Fruit fly (Drosophila melanogaster) ovary, adult (tissue): Measurements from ENCODE around the gene Pbp95.

Experiments used
- CG17801 ChIP-seq: fragments of 200-800 bp; optimal IDR thresholded peaks from 2 replicates; lab custom pipeline; 2019; ENCODE audit warnings: missing biosample characterization, mild to moderate bottlenecking, missing genetic modification characterization, moderate library complexity; ENCODE audit not compliant: partially characterized antibody

Pbp95 gene

DNA sequence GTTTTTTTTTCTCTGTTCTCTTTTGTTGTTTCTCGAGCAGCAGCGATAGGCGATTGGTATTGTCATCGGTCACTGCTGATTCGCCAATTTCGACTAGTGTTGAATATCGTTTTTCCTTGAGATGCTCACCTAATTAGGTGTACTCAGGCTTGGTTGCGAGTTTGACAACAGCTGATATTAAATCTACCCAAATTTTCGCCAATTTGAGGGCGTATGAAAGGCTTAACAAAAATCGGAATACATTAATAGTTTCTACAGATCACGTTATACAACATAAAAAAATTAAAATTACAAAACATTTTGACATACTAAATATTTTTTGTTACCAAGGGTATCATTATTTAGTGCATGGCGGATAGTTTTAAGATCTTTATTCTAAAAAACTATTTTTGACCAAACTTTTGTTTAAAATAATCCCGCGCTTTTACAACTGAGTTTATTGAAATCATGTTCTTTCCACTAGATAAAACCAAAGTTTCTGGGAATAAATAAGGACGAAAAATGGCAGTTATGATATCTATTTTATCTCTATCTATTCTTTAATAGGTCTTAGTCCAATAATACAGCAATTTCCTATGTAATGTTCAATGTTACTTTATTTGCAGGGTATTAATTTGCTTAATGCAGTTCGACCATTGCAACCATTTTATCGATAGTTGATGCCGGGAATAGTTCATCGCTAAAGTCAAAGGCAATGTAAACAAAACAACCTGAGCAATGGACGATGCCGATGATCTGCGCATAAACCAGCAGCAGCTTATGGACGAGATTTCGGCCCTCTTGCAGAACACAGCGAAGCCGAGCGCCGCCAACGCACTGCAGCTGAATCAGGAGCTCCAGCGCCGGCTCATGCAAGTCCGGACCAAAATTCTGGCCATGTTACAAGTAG, at the start of gene Pbp95, which contains the start of gene CG10435:
Gene Pbp95, plus strand, starts transcription at position 671 of the 889 bp plus-strand sequence.
Gene CG10435, minus strand, starts transcription at position 81 of the 889 bp plus-strand sequence.
- peak; percentile 66 for TF ChIP-seq CG17801 (GFP tag; lab: Kevin White, UChicago)

DNA sequence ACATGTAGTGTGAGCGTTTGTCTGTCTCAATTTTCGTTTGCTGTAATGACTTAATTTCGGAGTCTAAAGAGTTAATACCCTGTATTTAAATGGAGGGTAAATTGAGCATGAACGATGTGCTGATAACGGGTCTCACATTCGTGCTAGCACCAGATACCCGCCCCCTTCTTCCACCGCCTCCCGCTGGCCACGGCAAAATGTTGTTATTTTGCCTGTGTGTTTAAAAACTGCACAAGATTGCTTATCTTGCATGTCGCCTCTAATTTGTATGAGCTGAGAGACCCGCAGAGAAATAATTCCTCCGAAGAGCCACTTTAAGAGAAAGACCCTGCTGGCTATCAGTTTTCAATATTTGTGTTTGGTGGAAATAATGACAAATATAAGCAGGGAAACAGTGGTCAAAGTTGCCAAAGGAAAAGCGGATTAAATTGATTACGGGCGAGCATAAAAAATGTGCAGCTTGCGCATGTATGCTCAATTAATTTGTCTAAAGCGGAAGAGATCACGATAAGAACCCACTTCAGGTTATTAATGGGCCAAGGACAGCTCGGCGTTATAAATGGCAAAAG, 48.8 kb upstream of the Pbp95 start:
- TF ChIP-seq CG17801 (GFP tag; lab: Kevin White, UChicago) = no peak

DNA sequence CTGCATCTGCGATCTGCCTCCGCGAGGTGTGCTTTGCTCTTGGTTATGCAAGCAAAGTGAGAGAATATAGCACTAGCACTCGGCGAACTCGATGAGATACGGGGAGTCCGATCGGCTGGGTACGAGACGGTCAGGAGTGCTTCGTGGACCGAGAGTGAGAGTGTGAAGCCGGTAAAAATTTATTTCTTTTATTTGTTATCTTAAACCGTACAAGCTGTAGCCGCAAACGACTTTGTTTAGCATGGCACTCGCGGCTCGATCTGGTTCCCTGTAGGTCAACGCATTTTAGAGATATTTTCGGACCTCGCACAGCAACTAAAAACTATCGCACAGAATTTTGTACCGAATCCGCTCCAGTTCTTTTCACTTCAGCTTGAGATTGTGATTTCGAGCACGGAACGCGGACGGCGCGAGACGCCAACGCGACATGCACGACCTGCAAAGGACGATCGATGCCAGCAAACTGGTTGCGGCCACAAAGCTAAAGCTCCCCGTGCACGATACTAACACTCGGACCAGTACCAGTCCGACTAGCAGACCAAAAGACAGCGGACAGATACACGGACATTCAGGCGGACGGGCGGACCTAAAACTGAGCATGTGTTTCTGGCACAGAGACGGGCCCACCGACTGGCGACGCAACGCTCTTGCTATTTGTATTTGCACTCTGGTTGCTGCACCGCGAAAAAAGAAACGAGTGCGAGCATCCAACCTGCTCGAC, 46.9 kb upstream of the Pbp95 start:
- no peak for TF ChIP-seq CG17801 (GFP tag; lab: Kevin White, UChicago)

DNA sequence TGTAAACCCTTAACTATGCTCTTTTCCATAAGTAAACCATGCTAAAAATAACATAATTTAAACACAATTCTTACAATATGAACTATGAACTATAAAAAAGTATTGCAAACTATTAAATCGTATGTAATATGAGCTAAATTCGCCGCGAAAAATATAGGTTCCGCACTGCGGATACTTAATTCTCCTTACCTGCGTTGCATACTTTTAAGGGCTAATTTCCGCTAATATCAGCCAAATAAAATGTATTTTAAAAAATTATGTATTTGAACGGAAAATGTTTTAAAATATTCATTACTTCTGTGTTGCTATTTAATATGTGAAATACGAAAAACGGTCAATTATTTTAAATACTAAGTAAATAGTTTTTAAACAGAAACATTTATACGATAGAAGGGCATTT, 46.2 kb upstream of the Pbp95 start, which contains the start of gene dsx:
Gene dsx, minus strand, starts transcription at position 62 of the 400 bp plus-strand sequence.
- no peak for TF ChIP-seq CG17801 (GFP tag; lab: Kevin White, UChicago)

DNA sequence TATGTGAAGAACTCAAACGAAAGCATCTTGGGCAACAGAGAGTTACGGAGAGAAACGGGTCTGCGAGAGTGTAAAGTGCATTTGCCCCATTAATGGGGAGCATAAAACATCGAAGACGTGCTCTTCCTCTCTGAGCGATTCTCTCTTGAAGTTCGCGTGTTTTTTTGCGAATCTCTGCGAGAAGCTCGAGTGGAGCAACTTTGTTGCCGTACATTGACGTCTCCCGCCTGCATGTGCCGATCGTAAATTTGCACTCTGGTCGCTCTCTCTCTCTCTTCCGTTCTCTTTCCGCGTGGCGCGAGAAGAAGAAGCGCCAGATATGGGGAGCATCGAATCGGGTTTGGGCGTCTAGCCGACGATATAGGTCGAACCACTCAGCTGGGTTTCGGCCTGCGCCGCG, 45.8 kb upstream of the Pbp95 start:
- TF ChIP-seq CG17801 (GFP tag; lab: Kevin White, UChicago) = peak; percentile 18

DNA sequence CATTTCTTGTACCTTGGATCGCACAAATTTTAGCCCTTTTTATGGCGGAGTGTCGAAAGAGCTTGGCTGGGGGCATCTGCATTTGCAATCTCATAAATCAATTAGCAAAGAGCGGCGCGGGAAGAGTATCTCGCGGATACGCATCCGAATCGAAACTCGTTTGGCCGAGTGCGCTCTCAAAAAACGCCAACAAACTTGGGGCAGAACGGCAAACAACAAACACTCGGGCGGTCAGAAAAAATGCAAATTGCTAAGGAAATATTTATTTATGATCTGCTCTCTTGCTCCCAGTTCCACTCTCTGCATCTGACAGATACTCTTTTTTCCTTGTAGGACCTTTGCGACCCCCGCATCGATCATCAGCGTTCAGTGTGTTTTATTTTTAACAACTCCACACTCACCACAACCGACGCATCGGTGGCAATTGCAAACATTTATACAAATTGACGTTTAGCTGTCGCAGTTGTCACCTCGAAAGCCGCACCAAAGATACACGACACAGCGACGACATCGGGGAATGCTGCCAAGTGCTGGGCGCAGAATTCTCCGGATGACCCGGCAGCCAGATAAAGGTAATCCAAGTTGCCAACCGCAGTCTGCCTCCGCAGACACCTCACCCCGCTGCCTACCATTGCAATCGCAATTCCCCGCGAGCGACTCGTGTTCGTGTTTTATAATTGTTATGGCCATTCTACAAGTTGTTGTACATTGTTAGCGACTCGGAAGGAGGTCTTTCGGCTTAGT, 44.5 kb upstream of the Pbp95 start:
- no peak for TF ChIP-seq CG17801 (GFP tag; lab: Kevin White, UChicago)

DNA sequence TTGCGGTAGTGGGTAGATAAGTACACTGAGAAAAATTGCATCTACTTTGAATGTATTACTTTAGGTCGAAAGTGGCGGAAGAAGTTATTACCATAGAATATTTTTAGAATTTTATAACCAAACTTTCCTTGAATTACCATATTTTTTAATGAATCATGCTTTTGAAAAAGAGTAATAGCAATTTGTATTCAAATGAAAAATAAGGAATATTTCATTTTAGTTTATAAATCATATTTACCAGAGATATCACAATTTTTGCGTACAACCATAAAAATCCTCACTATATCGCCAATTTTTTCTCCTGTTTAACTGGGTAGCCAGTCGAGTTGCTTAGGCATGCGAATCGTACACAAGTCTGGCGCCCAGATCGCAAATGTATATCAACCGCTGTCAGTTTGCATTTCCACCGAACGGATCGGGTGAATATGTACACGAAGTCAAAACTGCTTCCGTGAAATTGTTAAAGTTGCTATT, 43.9 kb upstream of the Pbp95 start:
- no peak for TF ChIP-seq CG17801 (GFP tag; lab: Kevin White, UChicago)

DNA sequence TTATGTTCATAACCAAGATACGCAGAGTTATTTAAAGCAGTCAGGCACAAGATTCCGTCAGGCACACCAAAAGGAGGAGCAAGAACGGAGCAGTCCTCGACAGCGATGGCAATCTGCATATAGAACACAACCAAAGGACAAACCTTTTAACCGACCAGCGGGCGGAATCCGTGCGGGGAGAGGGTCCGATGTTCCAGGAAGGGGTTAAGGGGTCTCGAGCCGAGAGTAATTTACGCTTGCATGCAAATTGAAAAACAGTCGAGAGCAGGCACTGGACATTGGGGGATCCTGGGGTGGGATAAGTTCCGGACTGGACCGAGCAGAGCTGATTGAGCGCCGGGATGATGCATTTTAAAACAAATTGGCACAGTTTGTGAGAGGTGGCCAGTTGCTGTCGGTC, 43.0 kb upstream of the Pbp95 start:
- TF ChIP-seq CG17801 (GFP tag; lab: Kevin White, UChicago) = no peak

DNA sequence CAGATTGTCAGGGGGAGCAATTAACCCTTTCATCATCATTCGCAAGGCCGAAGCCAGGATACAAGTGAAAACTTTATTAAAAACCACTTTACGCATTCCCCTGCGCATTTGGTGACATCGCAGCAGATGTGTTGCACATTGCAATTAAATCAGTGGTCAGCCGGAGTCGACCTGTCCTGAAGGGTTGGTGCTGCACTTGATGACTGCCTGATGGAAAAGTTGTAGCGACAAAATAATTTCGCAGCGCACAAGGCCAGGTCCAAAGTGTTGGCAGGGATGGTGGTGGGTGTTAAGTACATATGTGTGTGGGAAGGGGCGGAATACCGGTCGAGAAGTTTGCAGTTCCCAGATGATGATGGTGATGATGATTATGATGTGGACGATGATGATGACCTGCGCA, 41.4 kb upstream of the Pbp95 start:
- TF ChIP-seq CG17801 (GFP tag; lab: Kevin White, UChicago) = no peak

DNA sequence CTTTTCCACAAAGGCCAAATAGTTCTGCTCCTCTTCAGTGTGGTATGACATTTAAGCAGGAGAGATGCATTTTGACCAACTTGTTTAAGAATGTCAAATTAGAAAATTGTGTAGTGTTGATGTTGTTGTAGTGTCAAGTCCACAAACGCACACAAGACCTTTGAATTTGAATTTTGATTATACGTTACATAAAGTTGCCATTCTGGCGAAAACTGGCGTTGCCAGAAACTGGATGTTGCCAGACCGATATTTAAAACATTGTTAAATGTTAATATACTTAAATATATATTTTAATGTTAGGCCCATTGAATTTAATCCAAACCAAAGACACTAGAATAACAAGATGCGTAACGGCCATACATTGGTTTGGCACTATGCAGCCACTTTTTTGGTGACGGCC, 40.5 kb upstream of the Pbp95 start:
- no peak for TF ChIP-seq CG17801 (GFP tag; lab: Kevin White, UChicago)

DNA sequence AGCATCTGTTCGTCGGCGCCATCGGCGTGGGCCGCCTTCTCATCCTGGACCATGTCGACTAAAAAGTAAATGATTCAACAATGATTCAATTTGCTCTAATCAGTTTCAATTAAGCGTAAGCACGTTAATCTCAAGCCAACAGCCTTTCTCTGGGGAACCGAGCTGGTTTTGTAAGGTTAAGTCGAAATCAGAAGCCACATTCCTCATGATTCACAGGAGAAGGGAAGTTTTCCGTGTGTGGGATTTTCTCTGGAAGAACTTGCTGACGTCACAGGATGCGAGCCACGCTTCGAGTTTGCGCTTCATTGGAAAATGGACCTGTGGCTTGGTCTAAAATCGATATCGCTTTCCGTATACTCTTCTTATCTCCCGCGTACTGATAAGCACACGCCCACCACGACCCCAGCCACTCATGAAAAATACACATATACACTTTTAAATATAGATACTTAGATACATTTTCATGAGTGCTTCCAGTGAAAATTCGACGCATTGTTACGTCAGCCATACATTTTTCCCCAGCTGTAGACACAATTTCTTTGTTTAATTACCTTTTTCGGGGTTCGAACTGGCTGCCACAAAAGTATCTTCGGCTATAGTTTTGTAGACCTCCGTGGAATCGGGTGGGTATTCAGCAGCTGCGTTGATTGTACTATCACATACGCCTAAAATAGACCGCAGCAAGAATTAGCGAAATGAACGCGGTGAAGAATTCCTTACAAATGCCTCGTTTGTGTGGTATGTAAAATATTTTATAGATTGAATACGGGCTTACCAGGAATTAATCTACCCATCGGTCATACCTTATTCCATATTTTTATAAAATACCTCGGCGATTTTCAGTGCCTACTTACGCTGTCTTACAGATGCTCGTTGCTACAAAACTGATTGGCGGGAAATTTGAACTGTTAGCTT, 36.3 kb upstream of the Pbp95 start:
- TF ChIP-seq CG17801 (GFP tag; lab: Kevin White, UChicago) = peak; percentile 32

DNA sequence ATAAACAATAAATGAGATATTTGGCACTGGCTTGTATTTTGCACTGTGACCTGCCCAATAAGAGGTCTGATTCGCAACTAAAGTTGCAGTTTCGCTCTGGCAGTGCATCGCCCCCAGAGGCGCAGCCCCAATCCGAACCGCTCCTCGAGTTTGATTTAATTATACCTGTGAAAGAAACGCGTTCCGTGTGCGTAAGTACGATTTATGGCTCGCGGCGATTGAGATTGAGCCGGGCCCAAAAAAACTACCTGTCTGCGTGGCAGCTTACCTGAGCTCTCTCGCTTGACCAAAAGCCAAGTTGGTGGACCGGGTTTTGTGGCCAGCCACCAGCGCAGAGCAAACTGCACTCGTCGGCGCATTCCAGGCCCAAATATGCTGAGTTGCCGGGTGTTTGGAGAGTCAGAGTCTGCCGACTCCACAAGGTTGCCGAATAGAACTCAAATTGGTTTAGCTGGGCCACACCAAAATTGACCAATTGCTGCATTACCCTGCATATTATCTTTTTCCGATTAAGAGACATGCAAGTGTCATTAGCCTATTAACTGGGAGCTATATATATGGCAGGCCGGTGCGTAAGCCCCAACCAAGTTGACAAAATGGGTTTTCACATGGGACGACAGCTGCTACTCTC, 35.1 kb upstream of the Pbp95 start, which contains the start of the genes CD98hc and Os-C:
Gene CD98hc, minus strand, starts transcription at position 50 of the 631 bp plus-strand sequence.
Gene Os-C, plus strand, starts transcription at position 581 of the 631 bp plus-strand sequence.
- TF ChIP-seq CG17801 (GFP tag; lab: Kevin White, UChicago) = no peak

DNA sequence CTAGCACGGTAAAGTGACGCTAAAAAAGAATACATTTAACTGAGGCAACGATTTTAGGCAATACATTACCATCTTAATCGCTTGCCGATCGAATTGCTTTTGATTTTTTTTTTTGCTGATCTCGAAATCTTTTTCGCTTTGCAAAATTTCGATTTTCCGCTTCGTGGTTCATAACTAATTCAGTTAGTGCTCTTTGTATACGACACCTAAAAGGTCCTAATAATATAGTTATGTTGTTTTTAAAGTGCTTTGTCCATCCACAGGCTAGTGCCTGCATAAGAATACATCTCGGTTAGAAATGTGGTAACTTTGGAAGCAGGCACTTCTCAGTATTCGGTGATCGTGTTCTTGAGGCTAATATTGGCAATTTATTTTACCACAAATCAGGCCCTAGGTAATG, 33.4 kb upstream of the Pbp95 start, which contains the start of gene Sfp84E:
Gene Sfp84E, minus strand, starts transcription at position 101 of the 400 bp plus-strand sequence.
- TF ChIP-seq CG17801 (GFP tag; lab: Kevin White, UChicago) = no peak
